Worm (Caenorhabditis elegans): ENCODE data around the gene C55A6.11.

Gene C55A6.11

ce11 chrV:11490382-11490781 lies 29.9 kb upstream of the C55A6.11 start, which contains the start of gene dhs-19:
dhs-19 (minus strand) TSS chrV:11490482.
- TF ChIP-seq sem-2 (GFP tag; optimal IDR thresholded peaks at IDR 0.05) (no peak), nhr-76 (tag; optimal IDR thresholded peaks at IDR 0.05) (no peak), cnd-1 (tag; optimal IDR thresholded peaks at IDR 0.05) (no peak), hlh-1 (tag; optimal IDR thresholded peaks at IDR 0.05) (no peak), mls-2 (tag; optimal IDR thresholded peaks at IDR 0.05) (no peak), unc-62 (GFP tag; optimal IDR thresholded peaks at IDR 0.05) (no peak), nhr-12 (tag; optimal IDR thresholded peaks at IDR 0.05) (no peak), ceh-83 (GFP tag; optimal IDR thresholded peaks at IDR 0.05) (no peak), mep-1 (tag; optimal IDR thresholded peaks at IDR 0.05) (no peak)

ce11 chrV:11492456-11492855 lies 27.9 kb upstream of the C55A6.11 start, which contains the start of gene T11F9.21:
T11F9.21 (plus strand) TSS chrV:11492756.
- no peak for TF ChIP-seq ces-1 (GFP tag; optimal IDR thresholded peaks at IDR 0.05)
- no peak for TF ChIP-seq bed-3 (GFP tag; optimal IDR thresholded peaks at IDR 0.05)
- TF ChIP-seq unc-39 (tag; optimal IDR thresholded peaks at IDR 0.05), result no peak
- TF ChIP-seq mls-2 (tag; optimal IDR thresholded peaks at IDR 0.05), result no peak
- no peak for TF ChIP-seq unc-62 (GFP tag; optimal IDR thresholded peaks at IDR 0.05)
- no peak for TF ChIP-seq ztf-11 (tag; optimal IDR thresholded peaks at IDR 0.05)
- no peak for TF ChIP-seq hlh-1 (tag; optimal IDR thresholded peaks at IDR 0.05)
- TF ChIP-seq cnd-1 (tag; optimal IDR thresholded peaks at IDR 0.05), result no peak
- no peak for TF ChIP-seq ceh-39 (tag; optimal IDR thresholded peaks at IDR 0.05)

ce11 chrV:11496283-11496682 lies 24.0 kb upstream of the C55A6.11 start, which contains the start of gene htrl-1:
htrl-1 (minus strand) TSS chrV:11496383.
- no peak for TF ChIP-seq snpc-4 (tag; optimal IDR thresholded peaks at IDR 0.05)
- no peak for TF ChIP-seq M03D4.4 (tag; optimal IDR thresholded peaks at IDR 0.05)
- TF ChIP-seq ceh-39 (tag; optimal IDR thresholded peaks at IDR 0.05), result no peak
- no peak for TF ChIP-seq blmp-1 (tag; optimal IDR thresholded peaks at IDR 0.05)
- no peak for TF ChIP-seq ztf-11 (tag; optimal IDR thresholded peaks at IDR 0.05)
- TF ChIP-seq sem-2 (GFP tag; optimal IDR thresholded peaks at IDR 0.05), result no peak
- TF ChIP-seq mep-1 (tag; optimal IDR thresholded peaks at IDR 0.05), result no peak
- no peak for TF ChIP-seq ceh-43 (GFP tag; optimal IDR thresholded peaks at IDR 0.05)
- TF ChIP-seq unc-39 (tag; optimal IDR thresholded peaks at IDR 0.05), result no peak
- no peak for TF ChIP-seq unc-62 (GFP tag; optimal IDR thresholded peaks at IDR 0.05)
- TF ChIP-seq flh-1 (GFP tag; optimal IDR thresholded peaks at IDR 0.05), result no peak
- no peak for TF ChIP-seq ceh-83 (GFP tag; optimal IDR thresholded peaks at IDR 0.05)
- TF ChIP-seq nhr-237 (tag; optimal IDR thresholded peaks at IDR 0.05), result no peak
- no peak for TF ChIP-seq drap-1 (GFP tag; optimal IDR thresholded peaks at IDR 0.05)
- no peak for TF ChIP-seq nhr-28 (tag; optimal IDR thresholded peaks at IDR 0.05)
- TF ChIP-seq hlh-1 (tag; optimal IDR thresholded peaks at IDR 0.05), result no peak
- TF ChIP-seq lin-32 (GFP tag; optimal IDR thresholded peaks at IDR 0.05), result no peak
- TF ChIP-seq nhr-2 (tag; optimal IDR thresholded peaks at IDR 0.05), result no peak
- TF ChIP-seq elt-1 (tag; optimal IDR thresholded peaks at IDR 0.05; ENCODE audit: borderline replicate concordance, insufficient read depth), result no peak
- no peak for TF ChIP-seq unc-120 (tag; optimal IDR thresholded peaks at IDR 0.05; ENCODE audit: poor library complexity, severe bottlenecking)

- TF ChIP-seq cnd-1 (tag; optimal IDR thresholded peaks at IDR 0.05), result no peak
- TF ChIP-seq lin-32 (GFP tag; optimal IDR thresholded peaks at IDR 0.05), result no peak
Measured at ce11 chrV:11497475-11497874, 22.8 kb upstream of the C55A6.11 start.

ce11 chrV:11499786-11500185 lies 20.5 kb upstream of the C55A6.11 start:
- TF ChIP-seq ces-1 (GFP tag; optimal IDR thresholded peaks at IDR 0.05) (no peak), bed-3 (GFP tag; optimal IDR thresholded peaks at IDR 0.05) (no peak), pha-4 (tag; optimal IDR thresholded peaks at IDR 0.05) (no peak), ztf-11 (tag; optimal IDR thresholded peaks at IDR 0.05) (no peak), ceh-43 (GFP tag; optimal IDR thresholded peaks at IDR 0.05) (no peak), hlh-1 (tag; optimal IDR thresholded peaks at IDR 0.05) (no peak), mab-5 (tag; optimal IDR thresholded peaks at IDR 0.05) (no peak), lsy-2 (tag; optimal IDR thresholded peaks at IDR 0.05) (no peak), unc-39 (tag; optimal IDR thresholded peaks at IDR 0.05) (no peak), zip-8 (tag; optimal IDR thresholded peaks at IDR 0.05) (no peak), ceh-39 (tag; optimal IDR thresholded peaks at IDR 0.05) (no peak), mls-2 (tag; optimal IDR thresholded peaks at IDR 0.05) (no peak), ceh-83 (GFP tag; optimal IDR thresholded peaks at IDR 0.05) (no peak), nhr-237 (tag; optimal IDR thresholded peaks at IDR 0.05) (no peak)

ce11 chrV:11500980-11501379 lies 19.3 kb upstream of the C55A6.11 start:
- TF ChIP-seq ztf-11 (tag; optimal IDR thresholded peaks at IDR 0.05), result no peak
- no peak for TF ChIP-seq unc-62 (GFP tag; optimal IDR thresholded peaks at IDR 0.05)
- TF ChIP-seq M03D4.4 (tag; optimal IDR thresholded peaks at IDR 0.05), result no peak
- no peak for TF ChIP-seq zip-8 (tag; optimal IDR thresholded peaks at IDR 0.05)
- no peak for TF ChIP-seq ceh-83 (GFP tag; optimal IDR thresholded peaks at IDR 0.05)
- TF ChIP-seq mls-2 (tag; optimal IDR thresholded peaks at IDR 0.05), result no peak
- no peak for TF ChIP-seq sem-2 (GFP tag; optimal IDR thresholded peaks at IDR 0.05)
